Fruit fly (Drosophila melanogaster) whole organism, embryonic: Measurements from ENCODE around the gene ND-13A.

Source experiments
- Aef1 ChIP-seq: fragments of 200-800 bp; sonication (Bioruptor generic); IDR thresholded peaks from 3 replicates; pipeline ENCODE4 v1.3.6; 2022; ENCODE audit warnings: missing biosample characterization, missing genetic modification characterization
- Asciz ChIP-seq: fragments of 200-800 bp; sonication (Bioruptor generic); optimal IDR thresholded peaks from 2 replicates; lab custom pipeline; 2017; ENCODE audit warnings: missing biosample characterization, mild to moderate bottlenecking, missing genetic modification characterization, missing genetic modification reagents
- CG10147 ChIP-seq: fragments of 200-800 bp; sonication (Bioruptor generic); optimal IDR thresholded peaks from 2 replicates; lab custom pipeline; 2019; ENCODE audit warnings: missing biosample characterization, mild to moderate bottlenecking, missing genetic modification characterization, moderate library complexity
- CG10565 ChIP-seq: fragments of 200-800 bp; sonication (Bioruptor generic); optimal IDR thresholded peaks from 3 replicates; lab custom pipeline; 2016; ENCODE audit warnings: missing biosample characterization, mild to moderate bottlenecking, missing genetic modification characterization
- CG10959 ChIP-seq: fragments of 200-800 bp; sonication (Bioruptor generic); IDR thresholded peaks from 2 replicates; pipeline ENCODE4 v1.3.6; 2022; ENCODE audit warnings: missing biosample characterization, missing genetic modification characterization
- CG11723 ChIP-seq: fragments of 200-800 bp; sonication (Bioruptor generic); optimal IDR thresholded peaks from 2 replicates; lab custom pipeline; 2017; ENCODE audit warnings: missing biosample characterization, mild to moderate bottlenecking, missing genetic modification characterization
- CG12391 ChIP-seq: fragments of 200-800 bp; sonication (Bioruptor generic); optimal IDR thresholded peaks from 3 replicates; lab custom pipeline; 2018; ENCODE audit warnings: missing biosample characterization, mild to moderate bottlenecking, missing genetic modification characterization, moderate library complexity
- CG12744 ChIP-seq: fragments of 200-800 bp; sonication (Bioruptor generic); optimal IDR thresholded peaks from 2 replicates; lab custom pipeline; 2016; ENCODE audit warnings: missing biosample characterization, missing genetic modification characterization
- CG14441 ChIP-seq: fragments of 200-800 bp; sonication (Bioruptor generic); IDR thresholded peaks from 2 replicates; pipeline ENCODE4 v1.3.6; 2022; ENCODE audit warnings: missing biosample characterization, missing genetic modification characterization
- CG17186 ChIP-seq: fragments of 200-800 bp; sonication (Bioruptor generic); optimal IDR thresholded peaks from 3 replicates; lab custom pipeline; 2017; ENCODE audit warnings: missing biosample characterization, missing genetic modification reagents, missing genetic modification characterization
- CG17802 ChIP-seq: fragments of 200-800 bp; sonication (Bioruptor generic); optimal IDR thresholded peaks from 2 replicates; lab custom pipeline; 2018; ENCODE audit warnings: missing biosample characterization, mild to moderate bottlenecking, missing genetic modification characterization, moderate library complexity
- CG2129 ChIP-seq: fragments of 200-800 bp; sonication (Bioruptor generic); IDR thresholded peaks from 2 replicates; pipeline ENCODE4 v1.3.6; 2022; ENCODE audit warnings: missing biosample characterization, missing genetic modification characterization; ENCODE audit not compliant: partially characterized antibody
- CG2875 ChIP-seq: fragments of 200-800 bp; sonication (Bioruptor generic); optimal IDR thresholded peaks from 2 replicates; lab custom pipeline; 2017; ENCODE audit warnings: missing biosample characterization, mild to moderate bottlenecking, missing genetic modification characterization, missing genetic modification reagents
- CG31441 ChIP-seq: fragments of 200-800 bp; sonication (Bioruptor generic); IDR thresholded peaks from 2 replicates; pipeline ENCODE4 v1.3.6; 2022; ENCODE audit warnings: missing biosample characterization, missing genetic modification characterization
- CG5953 ChIP-seq: fragments of 200-800 bp; sonication (Bioruptor generic); IDR thresholded peaks from 2 replicates; pipeline ENCODE4 v1.3.6; 2022; ENCODE audit warnings: missing biosample characterization, missing genetic modification characterization
- CG6654 ChIP-seq: fragments of 200-800 bp; sonication (Bioruptor generic); optimal IDR thresholded peaks from 2 replicates; lab custom pipeline; 2017; ENCODE audit warnings: missing biosample characterization, mild to moderate bottlenecking, missing genetic modification characterization
- CG6791 ChIP-seq: fragments of 200-800 bp; sonication (Bioruptor generic); IDR thresholded peaks from 3 replicates; pipeline ENCODE4 v1.3.6; 2022; ENCODE audit warnings: missing biosample characterization, missing genetic modification characterization; ENCODE audit not compliant: partially characterized antibody
- CG6854 ChIP-seq: fragments of 200-800 bp; sonication (Bioruptor generic); optimal IDR thresholded peaks from 3 replicates; lab custom pipeline; 2017; ENCODE audit warnings: missing biosample characterization, mild to moderate bottlenecking, missing genetic modification characterization
- CG7987 ChIP-seq: fragments of 200-800 bp; sonication (Bioruptor generic); optimal IDR thresholded peaks from 2 replicates; lab custom pipeline; 2018; ENCODE audit warnings: missing biosample characterization, mild to moderate bottlenecking, missing genetic modification characterization, moderate library complexity
- CG8290 ChIP-seq, 3 experiments: fragments of 200-800 bp; sonication (Bioruptor generic); optimal IDR thresholded peaks; 2 replicates each; lab custom pipeline; 2016 to 2019; ENCODE audit warnings: missing biosample characterization in 3 of 3, missing genetic modification characterization in 3 of 3, mild to moderate bottlenecking in 2 of 3, moderate library complexity in 1 of 3
- CTCF ChIP-seq: fragments of 200-800 bp; sonication (Bioruptor generic); optimal IDR thresholded peaks from 2 replicates; lab custom pipeline; 2017; ENCODE audit warnings: missing biosample characterization, mild to moderate bottlenecking, missing genetic modification characterization, moderate library complexity
- D ChIP-seq, 2 experiments: fragments of 200-800 bp in 1 of 2; fragments of >200 bp in 1 of 2; sonication (Bioruptor generic) in 1 of 2; optimal IDR thresholded peaks; 2 replicates in 1 of 2; 3 replicates in 1 of 2; lab custom pipeline; 2017; ENCODE audit warnings: mild to moderate bottlenecking in 1 of 2, missing biosample characterization in 1 of 2, missing genetic modification characterization in 1 of 2, missing genetic modification reagents in 1 of 2
- D19A ChIP-seq: fragments of 200-800 bp; optimal IDR thresholded peaks from 3 replicates; lab custom pipeline; 2019; ENCODE audit warnings: missing biosample characterization, mild to moderate bottlenecking, missing genetic modification characterization, moderate library complexity
- Dfd ChIP-seq, 2 experiments: fragments of >200 bp; optimal IDR thresholded peaks; 2 replicates each; lab custom pipeline; 2017; ENCODE audit warnings: missing biosample characterization in 2 of 2, missing genetic modification characterization in 2 of 2
- Doc3 ChIP-seq: fragments of 200-800 bp; sonication (Bioruptor generic); IDR thresholded peaks from 3 replicates; pipeline ENCODE4 v1.3.6; 2022; ENCODE audit warnings: missing biosample characterization, missing genetic modification characterization; ENCODE audit not compliant: partially characterized antibody
- Fer3 ChIP-seq: fragments of 200-800 bp; sonication (Bioruptor generic); optimal IDR thresholded peaks from 2 replicates; lab custom pipeline; 2018; ENCODE audit warnings: missing biosample characterization, mild to moderate bottlenecking, missing genetic modification characterization, moderate library complexity
- Lhr ChIP-seq: fragments of 200-800 bp; sonication (Bioruptor generic); optimal IDR thresholded peaks from 3 replicates; lab custom pipeline; 2017; ENCODE audit warnings: mild to moderate bottlenecking, missing biosample characterization, missing genetic modification reagents, missing genetic modification characterization
- Nf-YC ChIP-seq: fragments of 200-800 bp; optimal IDR thresholded peaks from 3 replicates; lab custom pipeline; 2019; ENCODE audit warnings: missing biosample characterization, mild to moderate bottlenecking, missing genetic modification characterization, moderate library complexity
- Oli ChIP-seq: fragments of 200-800 bp; sonication (Bioruptor generic); optimal IDR thresholded peaks from 2 replicates; lab custom pipeline; 2018; ENCODE audit warnings: missing biosample characterization, mild to moderate bottlenecking, missing genetic modification characterization, moderate library complexity
- Pdp1 ChIP-seq, 2 experiments: fragments of 200-800 bp; sonication (Bioruptor generic); optimal IDR thresholded peaks; 3 replicates each; lab custom pipeline; 2016; ENCODE audit warnings: missing biosample characterization in 2 of 2, missing genetic modification characterization in 2 of 2, mild to moderate bottlenecking in 1 of 2, moderate library complexity in 1 of 2
- Sox100B ChIP-seq: fragments of 200-800 bp; sonication (Bioruptor generic); optimal IDR thresholded peaks from 3 replicates; lab custom pipeline; 2018; ENCODE audit warnings: missing biosample characterization, mild to moderate bottlenecking, missing genetic modification characterization
- Sox102F ChIP-seq: fragments of 200-800 bp; sonication (Bioruptor generic); optimal IDR thresholded peaks from 2 replicates; lab custom pipeline; 2018; ENCODE audit warnings: missing biosample characterization, mild to moderate bottlenecking, missing genetic modification characterization, moderate library complexity
- Spps ChIP-seq: fragments of 200-800 bp; sonication (Bioruptor generic); optimal IDR thresholded peaks from 2 replicates; lab custom pipeline; 2018; ENCODE audit warnings: missing biosample characterization, mild to moderate bottlenecking, missing genetic modification characterization
- az2 ChIP-seq: fragments of 200-800 bp; sonication (Bioruptor generic); optimal IDR thresholded peaks from 3 replicates; lab custom pipeline; 2016; ENCODE audit warnings: missing biosample characterization, missing genetic modification characterization
- bcd ChIP-seq: fragments of 200-800 bp; sonication (Bioruptor generic); optimal IDR thresholded peaks from 2 replicates; lab custom pipeline; 2017; ENCODE audit warnings: missing biosample characterization, mild to moderate bottlenecking, missing genetic modification characterization
- bowl ChIP-seq: fragments of 200-800 bp; sonication (Bioruptor generic); IDR thresholded peaks from 2 replicates; pipeline ENCODE4 v1.3.6; 2022; ENCODE audit warnings: missing biosample characterization, missing genetic modification characterization
- br ChIP-seq: fragments of >200 bp; optimal IDR thresholded peaks from 2 replicates; lab custom pipeline; 2017
- dmrt99B ChIP-seq: fragments of 200-800 bp; sonication (Bioruptor generic); optimal IDR thresholded peaks from 2 replicates; lab custom pipeline; 2018; ENCODE audit warnings: missing biosample characterization, mild to moderate bottlenecking, missing genetic modification characterization, moderate library complexity
- dysf ChIP-seq: fragments of 200-800 bp; sonication (Bioruptor generic); IDR thresholded peaks from 3 replicates; pipeline ENCODE4 v1.3.6; 2022; ENCODE audit warnings: missing biosample characterization, missing genetic modification characterization
- gsb ChIP-seq: fragments of 200-800 bp; sonication (Bioruptor generic); IDR thresholded peaks from 2 replicates; pipeline ENCODE4 v1.3.6; 2022; ENCODE audit warnings: missing biosample characterization, missing genetic modification characterization
- mld ChIP-seq: fragments of 200-800 bp; sonication (Bioruptor generic); IDR thresholded peaks from 3 replicates; pipeline ENCODE4 v1.3.6; 2022; ENCODE audit warnings: missing biosample characterization, missing genetic modification characterization; ENCODE audit not compliant: partially characterized antibody
- ranshi ChIP-seq: fragments of 200-800 bp; sonication (Bioruptor generic); IDR thresholded peaks from 2 replicates; pipeline ENCODE4 v1.3.6; 2022; ENCODE audit warnings: missing biosample characterization, missing genetic modification characterization
- rib ChIP-seq: fragments of 200-800 bp; sonication (Bioruptor generic); IDR thresholded peaks from 2 replicates; pipeline ENCODE4 v1.3.6; 2022; ENCODE audit warnings: missing biosample characterization, missing genetic modification characterization
- sima ChIP-seq: fragments of 200-800 bp; sonication (Bioruptor generic); optimal IDR thresholded peaks from 2 replicates; lab custom pipeline; 2016; ENCODE audit warnings: missing biosample characterization, missing genetic modification characterization
- slou ChIP-seq: fragments of 200-800 bp; sonication (Bioruptor generic); optimal IDR thresholded peaks from 3 replicates; lab custom pipeline; 2016; ENCODE audit warnings: missing biosample characterization, missing genetic modification characterization
- toy ChIP-seq: fragments of 200-800 bp; sonication (Bioruptor generic); IDR thresholded peaks from 2 replicates; pipeline ENCODE4 v1.3.6; 2022; ENCODE audit warnings: missing biosample characterization, missing genetic modification characterization
- zf30C ChIP-seq: fragments of 200-800 bp; sonication (Bioruptor generic); optimal IDR thresholded peaks from 3 replicates; lab custom pipeline; 2018; ENCODE audit warnings: missing biosample characterization, mild to moderate bottlenecking, missing genetic modification characterization

The ND-13A gene

dm6 chr2L:5145247-5146197 lies 45.4 kb upstream of the ND-13A start (continued):
- TF ChIP-seq ranshi (GFP tag; lab: Robert Waterston, UW), result peak; percentile 95
- no peak for TF ChIP-seq Dfd (GFP tag; optimal IDR thresholded peaks at IDR 0.05; lab: Kevin White, UChicago)
- TF ChIP-seq dysf (GFP tag; lab: Robert Waterston, UW), result peak; percentile 98
- TF ChIP-seq Sox102F (GFP tag; lab: Kevin White, UChicago), result peak; percentile 97
- peak; percentile 82 for TF ChIP-seq slou
- peak; percentile 66 for TF ChIP-seq Spps (tag; lab: Kevin White, UChicago)
- peak; percentile 95 for TF ChIP-seq CG14441 (GFP tag; lab: Robert Waterston, UW)
- peak; percentile 89 for TF ChIP-seq toy (GFP tag; lab: Robert Waterston, UW)
- TF ChIP-seq Nf-YC (tag; lab: Kevin White, UChicago), result peak; percentile 92
- TF ChIP-seq Fer3, result peak; percentile 96
- TF ChIP-seq Sox100B (GFP tag; lab: Kevin White, UChicago), result peak; percentile 99
- peak; percentile 99 for TF ChIP-seq dmrt99B
- peak; percentile 93 for TF ChIP-seq Aef1 (GFP tag; lab: Robert Waterston, UW)
- TF ChIP-seq CG12391, result peak; percentile 97
- no peak for TF ChIP-seq CG12744 (GFP tag; lab: Kevin White, UChicago)
- no peak for TF ChIP-seq CG6791 (GFP tag; lab: Robert Waterston, UW)
- peak; percentile 94 for TF ChIP-seq CG31441 (GFP tag; lab: Robert Waterston, UW)
- no peak for TF ChIP-seq mld (GFP tag; lab: Robert Waterston, UW)
- no peak for TF ChIP-seq sima (GFP tag; lab: Kevin White, UChicago)
- TF ChIP-seq gsb (GFP tag; lab: Robert Waterston, UW), result peak; percentile 95
- peak; percentile 47 to 81 for TF ChIP-seq Pdp1 (GFP tag; optimal IDR thresholded peaks at IDR 0.05; lab: Kevin White, UChicago)
- no peak for TF ChIP-seq Doc3 (GFP tag; lab: Robert Waterston, UW)
- TF ChIP-seq Asciz (GFP tag; lab: Kevin White, UChicago), result peak; percentile 94
- TF ChIP-seq D (optimal IDR thresholded peaks at IDR 0.05; lab: Kevin White, UChicago), result no peak
- TF ChIP-seq D (GFP tag; optimal IDR thresholded peaks at IDR 0.05; lab: Kevin White, UChicago), result peak; percentile 88
- no peak for TF ChIP-seq CG2129 (GFP tag; lab: Robert Waterston, UW)
- TF ChIP-seq zf30C, result no peak
- TF ChIP-seq CG10565 (GFP tag; lab: Kevin White, UChicago), result no peak
- peak; percentile 93 for TF ChIP-seq bcd (GFP tag; lab: Kevin White, UChicago)
- TF ChIP-seq CG17186, result peak; percentile 6
- peak; percentile 95 for TF ChIP-seq Oli (tag; lab: Kevin White, UChicago)
- peak; percentile 79 for TF ChIP-seq CG2875
- peak; percentile 83 for TF ChIP-seq CG11723 (GFP tag; lab: Kevin White, UChicago)
- TF ChIP-seq CG8290 (GFP tag; optimal IDR thresholded peaks at IDR 0.05; lab: Kevin White, UChicago), result no peak
- no peak for TF ChIP-seq CG8290 (tag; optimal IDR thresholded peaks at IDR 0.05; lab: Kevin White, UChicago)
- peak; percentile 93 for TF ChIP-seq D19A
- TF ChIP-seq CTCF (GFP tag; lab: Kevin White, UChicago), result peak; percentile 36
- TF ChIP-seq CG6854 (GFP tag; lab: Kevin White, UChicago), result peak; percentile 96
- TF ChIP-seq CG6654, result peak; percentile 74
- TF ChIP-seq rib (GFP tag; lab: Robert Waterston, UW), result peak; percentile 93
- no peak for TF ChIP-seq br (lab: Kevin White, UChicago)
- peak; percentile 37; the same call in 1 of the 2 replicates for TF ChIP-seq CG10959 (GFP tag; lab: Robert Waterston, UW)
- peak; percentile 88 for TF ChIP-seq CG5953 (GFP tag; lab: Robert Waterston, UW)
- TF ChIP-seq CG10147 (GFP tag; lab: Kevin White, UChicago), result peak; percentile 96
- peak; percentile 90 for TF ChIP-seq bowl (GFP tag; lab: Robert Waterston, UW)
- TF ChIP-seq Lhr (GFP tag; lab: Kevin White, UChicago), result peak; percentile 8
- TF ChIP-seq CG17802 (tag; lab: Kevin White, UChicago), result peak; percentile 65
- peak; percentile 75 for TF ChIP-seq CG7987 (GFP tag; lab: Kevin White, UChicago)
- TF ChIP-seq az2 (GFP tag; lab: Kevin White, UChicago), result peak; percentile 89
